Fruit fly (Drosophila melanogaster) whole organism: ENCODE data around the gene tweek.

Source experiments
- CG8478 ChIP-seq: fragments of >200 bp; optimal IDR thresholded peaks from 2 replicates; lab custom pipeline; 2018; ENCODE audit warnings: inconsistent platforms
- Dll ChIP-seq: fragments of >200 bp; optimal IDR thresholded peaks from 2 replicates; lab custom pipeline; 2017
- EcR ChIP-seq, 2 experiments: fragments of >200 bp; optimal IDR thresholded peaks; 2 replicates each; lab custom pipeline; 2017; ENCODE audit warnings: missing biosample characterization in 2 of 2, missing genetic modification characterization in 2 of 2, missing genetic modification reagents in 2 of 2
- pan ChIP-seq: fragments of >200 bp; optimal IDR thresholded peaks from 2 replicates; lab custom pipeline; 2017
- psq ChIP-seq: fragments of >200 bp; optimal IDR thresholded peaks from 2 replicates; lab custom pipeline; 2017
- usp ChIP-seq: fragments of >200 bp; optimal IDR thresholded peaks from 2 replicates; lab custom pipeline; 2017; ENCODE audit warnings: missing biosample characterization, missing genetic modification characterization, mixed read lengths

Gene tweek

dm6 chr2L:16887660-16888573, at the start of gene tweek, which contains the start of gene osi:
Gene tweek (plus strand): TSS chr2L:16888490.
Gene osi (minus strand): TSS chr2L:16887966.
- TF ChIP-seq EcR (GFP tag; optimal IDR thresholded peaks at IDR 0.05; lab: Kevin White, UChicago) (no peak), pan (lab: Kevin White, UChicago) (no peak), Dll (lab: Kevin White, UChicago) (no peak), psq (lab: Kevin White, UChicago) (no peak), usp (GFP tag; lab: Kevin White, UChicago) (no peak), CG8478 (no peak)

dm6 chr2L:16839665-16840064, 48.6 kb upstream of the tweek start:
- no peak for TF ChIP-seq EcR (GFP tag; optimal IDR thresholded peaks at IDR 0.05; lab: Kevin White, UChicago)
- TF ChIP-seq pan (lab: Kevin White, UChicago) = no peak
- TF ChIP-seq usp (GFP tag; lab: Kevin White, UChicago) = no peak
- TF ChIP-seq psq (lab: Kevin White, UChicago) = no peak
- no peak for TF ChIP-seq CG8478
- no peak for TF ChIP-seq Dll (lab: Kevin White, UChicago)

dm6 chr2L:16842505-16842904, 45.8 kb upstream of the tweek start:
- no peak for TF ChIP-seq Dll (lab: Kevin White, UChicago)
- TF ChIP-seq pan (lab: Kevin White, UChicago) = peak; percentile 66
- no peak for TF ChIP-seq usp (GFP tag; lab: Kevin White, UChicago)
- no peak for TF ChIP-seq psq (lab: Kevin White, UChicago)
- TF ChIP-seq EcR (GFP tag; optimal IDR thresholded peaks at IDR 0.05; lab: Kevin White, UChicago) = no peak

dm6 chr2L:16843336-16843735, 45.0 kb upstream of the tweek start:
- TF ChIP-seq Dll (lab: Kevin White, UChicago) (no peak), pan (lab: Kevin White, UChicago) (no peak), EcR (GFP tag; optimal IDR thresholded peaks at IDR 0.05; lab: Kevin White, UChicago) (no peak), psq (lab: Kevin White, UChicago) (no peak), usp (GFP tag; lab: Kevin White, UChicago) (no peak), CG8478 (no peak)

dm6 chr2L:16845179-16845578, 43.1 kb upstream of the tweek start:
- TF ChIP-seq CG8478 (no peak), psq (lab: Kevin White, UChicago) (no peak), usp (GFP tag; lab: Kevin White, UChicago) (no peak), EcR (GFP tag; optimal IDR thresholded peaks at IDR 0.05; lab: Kevin White, UChicago) (no peak), Dll (lab: Kevin White, UChicago) (no peak), pan (lab: Kevin White, UChicago) (no peak)

- no peak for TF ChIP-seq usp (GFP tag; lab: Kevin White, UChicago)
- no peak for TF ChIP-seq pan (lab: Kevin White, UChicago)
- TF ChIP-seq CG8478 = no peak
- TF ChIP-seq EcR (GFP tag; optimal IDR thresholded peaks at IDR 0.05; lab: Kevin White, UChicago) = no peak
- TF ChIP-seq Dll (lab: Kevin White, UChicago) = no peak
- TF ChIP-seq psq (lab: Kevin White, UChicago) = no peak
Measured at dm6 chr2L:16846742-16847346, 41.4 kb upstream of the tweek start.

dm6 chr2L:16847948-16848347, 40.3 kb upstream of the tweek start:
- no peak for TF ChIP-seq EcR (GFP tag; optimal IDR thresholded peaks at IDR 0.05; lab: Kevin White, UChicago)

- TF ChIP-seq Dll (lab: Kevin White, UChicago) (no peak), pan (lab: Kevin White, UChicago) (no peak), psq (lab: Kevin White, UChicago) (no peak), usp (GFP tag; lab: Kevin White, UChicago) (no peak), CG8478 (no peak), EcR (GFP tag; optimal IDR thresholded peaks at IDR 0.05; lab: Kevin White, UChicago) (no peak)
Measured at dm6 chr2L:16848670-16849069, 39.6 kb upstream of the tweek start, which contains the start of gene CG13284. Gene CG13284 (minus strand): TSS chr2L:16848716.

dm6 chr2L:16850442-16850841, 37.8 kb upstream of the tweek start:
- TF ChIP-seq EcR (GFP tag; optimal IDR thresholded peaks at IDR 0.05; lab: Kevin White, UChicago) (no peak), Dll (lab: Kevin White, UChicago) (no peak), pan (lab: Kevin White, UChicago) (no peak), CG8478 (no peak), usp (GFP tag; lab: Kevin White, UChicago) (no peak), psq (lab: Kevin White, UChicago) (no peak)

dm6 chr2L:16852318-16852932, 35.9 kb upstream of the tweek start, which contains the start of gene CG31810:
Gene CG31810 (minus strand): TSS chr2L:16852368.
- TF ChIP-seq psq (lab: Kevin White, UChicago) = no peak

dm6 chr2L:16857131-16857530, 31.2 kb upstream of the tweek start:
- TF ChIP-seq EcR (GFP tag; optimal IDR thresholded peaks at IDR 0.05; lab: Kevin White, UChicago) (no peak), usp (GFP tag; lab: Kevin White, UChicago) (no peak), CG8478 (no peak), pan (lab: Kevin White, UChicago) (no peak), psq (lab: Kevin White, UChicago) (no peak), Dll (lab: Kevin White, UChicago) (no peak)
